Worm (Caenorhabditis elegans): ENCODE results near the gene nhr-67.

DNA sequence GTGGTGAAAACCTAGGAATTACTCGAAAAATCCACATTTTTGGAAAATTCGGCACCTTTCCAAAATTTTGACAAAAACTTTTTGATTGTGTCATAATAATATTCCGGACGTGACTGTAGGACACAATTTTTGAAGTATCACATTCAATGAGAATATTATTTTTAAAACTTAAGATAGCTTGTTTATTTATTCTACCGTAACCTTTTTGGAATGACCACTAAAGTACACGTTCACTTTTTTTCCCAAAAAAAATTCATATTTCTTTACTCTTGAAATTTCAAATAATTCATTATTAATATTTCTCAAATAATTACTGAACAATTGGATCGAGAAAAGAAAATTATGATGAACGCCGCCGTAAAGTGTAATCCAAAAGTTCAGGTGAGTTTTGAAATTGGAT lies 37.6 kb downstream of the nhr-67 start, which contains the start of gene R07H5.9:
- TF ChIP-seq unc-62 (GFP tag; optimal IDR thresholded peaks at IDR 0.05) (no peak), nhr-28 (tag; optimal IDR thresholded peaks at IDR 0.05) (no peak), mml-1 (tag; optimal IDR thresholded peaks at IDR 0.05) (no peak), elt-1 (tag; optimal IDR thresholded peaks at IDR 0.05) (no peak), egl-27 (tag; optimal IDR thresholded peaks at IDR 0.05) (no peak), nhr-11 (tag; optimal IDR thresholded peaks at IDR 0.05) (no peak), hmg-11 (tag; optimal IDR thresholded peaks at IDR 0.05) (no peak), jun-1 (tag; optimal IDR thresholded peaks at IDR 0.05) (no peak), fos-1 (tag; optimal IDR thresholded peaks at IDR 0.05) (no peak)
